Worm (Caenorhabditis elegans) whole organism, midembryonic: ENCODE results near the gene F14H12.7.

Experiments used
- T22C8.4 ChIP-seq: fragments of 200-800 bp; sonication (Bioruptor generic); IDR thresholded peaks from 2 replicates; pipeline ENCODE4 v1.3.6; 2022; ENCODE audit warnings: missing genetic modification characterization, missing compliant biosample characterization
- cog-1 ChIP-seq: sonication (generic microtip); optimal IDR thresholded peaks from 2 replicates; lab custom pipeline; 2016; ENCODE audit warnings: missing genetic modification characterization, missing compliant biosample characterization
- flt-1 ChIP-seq: fragments of 200-800 bp; sonication (Bioruptor generic); IDR thresholded peaks from 2 replicates; pipeline ENCODE4 v1.3.6; 2022; ENCODE audit warnings: missing genetic modification characterization, missing compliant biosample characterization
- klf-2 ChIP-seq: fragments of 200-800 bp; sonication (Bioruptor generic); conservative IDR thresholded peaks from 2 replicates; pipeline ENCODE4 v1.3.6; 2022; ENCODE audit warnings: missing genetic modification reagents, missing genetic modification characterization, missing compliant biosample characterization
- med-1 ChIP-seq: sonication (generic microtip); optimal IDR thresholded peaks from 2 replicates; lab custom pipeline; 2017; ENCODE audit warnings: missing genetic modification characterization, mild to moderate bottlenecking, missing compliant biosample characterization, antibody characterized with exemption, missing genetic modification reagents; ENCODE audit not compliant: insufficient read depth
- ref-1 ChIP-seq: fragments of 200-800 bp; sonication (Bioruptor generic); conservative IDR thresholded peaks from 2 replicates; pipeline ENCODE4 v1.3.6; 2022; ENCODE audit warnings: missing genetic modification reagents, missing genetic modification characterization, missing compliant biosample characterization
- tab-1 ChIP-seq: fragments of 200-800 bp; sonication (Bioruptor generic); IDR thresholded peaks from 2 replicates; pipeline ENCODE4 v1.3.6; 2022; ENCODE audit warnings: missing genetic modification characterization, missing compliant biosample characterization
- ztf-23 ChIP-seq: fragments of 200-800 bp; sonication (Bioruptor generic); IDR thresholded peaks from 2 replicates; pipeline ENCODE4 v1.3.6; 2022; ENCODE audit warnings: missing genetic modification reagents, missing genetic modification characterization, missing compliant biosample characterization
- ztf-29 ChIP-seq: fragments of 200-800 bp; sonication (Bioruptor generic); IDR thresholded peaks from 2 replicates; pipeline ENCODE4 v1.3.6; 2022; ENCODE audit warnings: missing genetic modification reagents, missing genetic modification characterization, missing compliant biosample characterization

The F14H12.7 gene

ce11 chrX:4362522-4362921, at the start of gene F14H12.7:
F14H12.7 (minus strand) TSS chrX:4362622.
- TF ChIP-seq T22C8.4 (GFP tag; lab: Robert Waterston, UW) (no peak), flt-1 (GFP tag; lab: Robert Waterston, UW) (no peak), cog-1 (no peak), tab-1 (GFP tag; lab: Robert Waterston, UW) (no peak), ref-1 (no peak), med-1 (GFP tag; lab: Kevin White, UChicago) (no peak), klf-2 (GFP tag; lab: Robert Waterston, UW) (no peak), ztf-23 (GFP tag; lab: Robert Waterston, UW) (no peak), ztf-29 (GFP tag; lab: Robert Waterston, UW) (no peak)

ce11 chrX:4410280-4410911, 48.0 kb upstream of the F14H12.7 start:
- no peak for TF ChIP-seq tab-1 (GFP tag; lab: Robert Waterston, UW)
- TF ChIP-seq cog-1 = no peak
- no peak for TF ChIP-seq klf-2 (GFP tag; lab: Robert Waterston, UW)
- TF ChIP-seq med-1 (GFP tag; lab: Kevin White, UChicago) = no peak
- TF ChIP-seq ref-1 = no peak
- TF ChIP-seq T22C8.4 (GFP tag; lab: Robert Waterston, UW) = no peak
- TF ChIP-seq ztf-23 (GFP tag; lab: Robert Waterston, UW) = no peak
- no peak for TF ChIP-seq flt-1 (GFP tag; lab: Robert Waterston, UW)
- no peak for TF ChIP-seq ztf-29 (GFP tag; lab: Robert Waterston, UW)

DNA sequence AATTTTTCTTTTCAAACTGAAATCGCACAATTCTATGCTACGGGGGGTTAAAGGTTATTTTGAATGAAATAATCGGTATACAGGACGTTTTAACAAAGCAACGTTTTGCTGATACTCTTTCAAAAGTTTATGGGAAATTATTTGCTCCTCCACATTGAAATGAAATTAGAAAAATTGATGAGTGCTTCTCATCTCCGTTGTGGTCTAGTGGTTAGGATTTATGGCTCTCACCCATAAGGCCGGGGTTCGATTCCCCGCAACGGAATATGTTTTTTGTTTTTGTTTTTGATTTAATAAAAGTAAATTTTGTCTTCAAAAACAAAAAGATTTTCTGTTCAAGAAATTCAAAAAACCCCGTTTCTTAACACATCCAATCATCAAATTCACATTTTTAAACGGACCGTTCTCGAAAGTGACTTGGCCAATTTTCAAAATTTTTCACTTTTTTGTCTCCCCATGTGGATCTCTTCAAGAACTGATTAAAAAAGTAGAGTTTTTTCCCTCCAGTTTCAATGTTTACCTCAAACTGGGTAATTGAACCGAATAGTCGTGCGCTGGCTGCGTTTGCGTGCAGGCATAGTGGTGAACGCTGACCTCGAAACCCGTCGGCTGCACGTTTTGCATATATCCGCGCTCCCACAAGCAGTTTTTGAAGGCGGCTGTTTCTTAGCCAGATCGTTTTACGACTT, 47.3 kb upstream of the F14H12.7 start:
- TF ChIP-seq flt-1 (GFP tag; lab: Robert Waterston, UW) = no peak
- TF ChIP-seq cog-1 = no peak
- TF ChIP-seq med-1 (GFP tag; lab: Kevin White, UChicago) = no peak
- TF ChIP-seq ztf-29 (GFP tag; lab: Robert Waterston, UW) = no peak
- no peak for TF ChIP-seq tab-1 (GFP tag; lab: Robert Waterston, UW)
- no peak for TF ChIP-seq klf-2 (GFP tag; lab: Robert Waterston, UW)
- TF ChIP-seq ref-1 = no peak
- TF ChIP-seq ztf-23 (GFP tag; lab: Robert Waterston, UW) = no peak
- TF ChIP-seq T22C8.4 (GFP tag; lab: Robert Waterston, UW) = no peak

DNA sequence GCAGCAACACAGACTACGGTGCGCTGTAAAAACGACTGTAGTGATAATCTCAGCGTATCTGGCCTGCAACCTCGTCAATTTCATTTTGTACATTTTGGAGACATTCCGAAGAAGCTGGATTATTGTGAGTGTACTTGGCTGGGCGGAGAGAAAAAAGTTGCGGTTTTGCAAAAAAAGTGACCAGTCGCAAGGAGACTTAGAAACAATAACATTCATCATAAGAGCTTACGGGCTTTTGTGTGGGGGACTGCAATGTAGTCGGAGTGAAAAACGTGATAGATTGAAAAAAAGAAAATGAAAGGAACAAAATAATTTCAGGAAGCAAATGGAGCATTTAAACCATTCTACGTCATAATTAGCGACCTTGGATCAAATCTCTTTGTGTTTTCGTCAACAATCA, 46.0 kb upstream of the F14H12.7 start:
- no peak for TF ChIP-seq flt-1 (GFP tag; lab: Robert Waterston, UW)
- no peak for TF ChIP-seq ref-1
- no peak for TF ChIP-seq ztf-29 (GFP tag; lab: Robert Waterston, UW)
- no peak for TF ChIP-seq cog-1
- no peak for TF ChIP-seq med-1 (GFP tag; lab: Kevin White, UChicago)
- TF ChIP-seq tab-1 (GFP tag; lab: Robert Waterston, UW) = no peak
- TF ChIP-seq ztf-23 (GFP tag; lab: Robert Waterston, UW) = no peak
- TF ChIP-seq T22C8.4 (GFP tag; lab: Robert Waterston, UW) = no peak
- no peak for TF ChIP-seq klf-2 (GFP tag; lab: Robert Waterston, UW)

ce11 chrX:4404717-4405116, 42.3 kb upstream of the F14H12.7 start:
- TF ChIP-seq flt-1 (GFP tag; lab: Robert Waterston, UW) (no peak), tab-1 (GFP tag; lab: Robert Waterston, UW) (no peak), ztf-29 (GFP tag; lab: Robert Waterston, UW) (no peak), cog-1 (no peak), klf-2 (GFP tag; lab: Robert Waterston, UW) (no peak), T22C8.4 (GFP tag; lab: Robert Waterston, UW) (no peak), ztf-23 (GFP tag; lab: Robert Waterston, UW) (no peak)

ce11 chrX:4402854-4403253, 40.4 kb upstream of the F14H12.7 start, which contains the start of gene D1079.1:
D1079.1 (plus strand) TSS chrX:4403154.
- TF ChIP-seq ztf-29 (GFP tag; lab: Robert Waterston, UW) (no peak), ref-1 (no peak), med-1 (GFP tag; lab: Kevin White, UChicago) (no peak), ztf-23 (GFP tag; lab: Robert Waterston, UW) (no peak), klf-2 (GFP tag; lab: Robert Waterston, UW) (no peak), tab-1 (GFP tag; lab: Robert Waterston, UW) (no peak), T22C8.4 (GFP tag; lab: Robert Waterston, UW) (no peak), flt-1 (GFP tag; lab: Robert Waterston, UW) (no peak)

- TF ChIP-seq ref-1 (no peak), tab-1 (GFP tag; lab: Robert Waterston, UW) (no peak), klf-2 (GFP tag; lab: Robert Waterston, UW) (no peak), ztf-23 (GFP tag; lab: Robert Waterston, UW) (no peak), cog-1 (no peak), ztf-29 (GFP tag; lab: Robert Waterston, UW) (no peak), flt-1 (GFP tag; lab: Robert Waterston, UW) (no peak), med-1 (GFP tag; lab: Kevin White, UChicago) (no peak), T22C8.4 (GFP tag; lab: Robert Waterston, UW) (no peak)
These were observed 37.9 kb upstream of the F14H12.7 start for ce11 chrX:4400296-4400695.

- no peak for TF ChIP-seq cog-1
- TF ChIP-seq ztf-29 (GFP tag; lab: Robert Waterston, UW) = no peak
- no peak for TF ChIP-seq ztf-23 (GFP tag; lab: Robert Waterston, UW)
- TF ChIP-seq tab-1 (GFP tag; lab: Robert Waterston, UW) = no peak
- TF ChIP-seq ref-1 = no peak
- no peak for TF ChIP-seq klf-2 (GFP tag; lab: Robert Waterston, UW)
- no peak for TF ChIP-seq T22C8.4 (GFP tag; lab: Robert Waterston, UW)
- TF ChIP-seq flt-1 (GFP tag; lab: Robert Waterston, UW) = no peak
- TF ChIP-seq med-1 (GFP tag; lab: Kevin White, UChicago) = no peak
These were observed 35.0 kb upstream of the F14H12.7 start for ce11 chrX:4397460-4397859.
